Fruit fly (Drosophila melanogaster) whole organism, adult: ENCODE measurements around the gene CG13014.
A peak's percentile ranks its signal among the peaks of the same experiment; 100 is the strongest.

Source experiments
- CG11617 ChIP-seq: fragments of 200-800 bp; sonication (Bioruptor generic); optimal IDR thresholded peaks from 2 replicates; lab custom pipeline; 2017; ENCODE audit warnings: mild to moderate bottlenecking, missing biosample characterization, missing genetic modification reagents, missing genetic modification characterization
- CG12768 ChIP-seq: fragments of 200-800 bp; sonication (Bioruptor generic); optimal IDR thresholded peaks from 2 replicates; lab custom pipeline; 2017; ENCODE audit warnings: missing biosample characterization, missing genetic modification characterization, mild to moderate bottlenecking, moderate library complexity, missing genetic modification reagents
- CG14711 ChIP-seq: fragments of 200-800 bp; sonication (Bioruptor generic); optimal IDR thresholded peaks from 2 replicates; lab custom pipeline; 2018; ENCODE audit warnings: missing biosample characterization, mild to moderate bottlenecking, missing genetic modification characterization, moderate library complexity
- CG1620 ChIP-seq: fragments of 200-800 bp; sonication (Bioruptor generic); optimal IDR thresholded peaks from 2 replicates; lab custom pipeline; 2016; ENCODE audit warnings: missing biosample characterization, missing genetic modification characterization
- CG33017 ChIP-seq: fragments of 200-800 bp; sonication (Bioruptor generic); optimal IDR thresholded peaks from 2 replicates; lab custom pipeline; 2018; ENCODE audit warnings: missing biosample characterization, mild to moderate bottlenecking, missing genetic modification characterization, moderate library complexity
- CG5204 ChIP-seq: fragments of 200-800 bp; sonication (Bioruptor generic); optimal IDR thresholded peaks from 2 replicates; lab custom pipeline; 2016; ENCODE audit warnings: missing biosample characterization, missing genetic modification characterization
- CG7045 ChIP-seq: fragments of 200-800 bp; sonication (Bioruptor generic); optimal IDR thresholded peaks from 2 replicates; lab custom pipeline; 2017; ENCODE audit warnings: missing biosample characterization, mild to moderate bottlenecking, missing genetic modification characterization
- CG7101 ChIP-seq: fragments of 200-800 bp; sonication (Bioruptor generic); optimal IDR thresholded peaks from 2 replicates; lab custom pipeline; 2018; ENCODE audit warnings: missing biosample characterization, mild to moderate bottlenecking, missing genetic modification characterization, moderate library complexity
- Clk ChIP-seq: fragments of 200-800 bp; sonication (Bioruptor generic); optimal IDR thresholded peaks from 2 replicates; lab custom pipeline; 2017; ENCODE audit warnings: missing biosample characterization, missing genetic modification characterization
- Crg-1 ChIP-seq: fragments of 200-800 bp; sonication (Bioruptor generic); optimal IDR thresholded peaks from 2 replicates; lab custom pipeline; 2016; ENCODE audit warnings: missing biosample characterization, missing genetic modification characterization
- Hr96 ChIP-seq: fragments of 200-800 bp; sonication (Bioruptor generic); optimal IDR thresholded peaks from 2 replicates; lab custom pipeline; 2016; ENCODE audit warnings: missing biosample characterization, missing genetic modification characterization
- Mnt ChIP-seq: fragments of 200-800 bp; sonication (Bioruptor generic); optimal IDR thresholded peaks from 2 replicates; lab custom pipeline; 2016; ENCODE audit warnings: missing biosample characterization, mild to moderate bottlenecking, missing genetic modification characterization
- bab1 ChIP-seq: fragments of 200-800 bp; sonication (Bioruptor generic); optimal IDR thresholded peaks from 3 replicates; lab custom pipeline; 2019; ENCODE audit warnings: missing biosample characterization, mild to moderate bottlenecking, missing genetic modification characterization, moderate library complexity
- cic ChIP-seq: fragments of 200-800 bp; sonication (Bioruptor generic); optimal IDR thresholded peaks from 2 replicates; lab custom pipeline; 2017; ENCODE audit warnings: missing biosample characterization, mild to moderate bottlenecking, missing genetic modification characterization, moderate library complexity
- cnc ChIP-seq, 2 experiments: fragments of >200 bp; optimal IDR thresholded peaks; 2 replicates each; lab custom pipeline; 2017
- kay ChIP-seq: fragments of 200-800 bp; sonication (Bioruptor generic); peaks from one replicate; lab custom pipeline; 2016; ENCODE audit warnings: missing biosample characterization, missing genetic modification characterization, borderline replicate concordance
- ovo ChIP-seq: fragments of 200-800 bp; sonication (Bioruptor generic); optimal IDR thresholded peaks from 2 replicates; lab custom pipeline; 2016; ENCODE audit warnings: missing biosample characterization, missing genetic modification characterization
- pad ChIP-seq: fragments of 200-800 bp; sonication (Bioruptor generic); optimal IDR thresholded peaks from 3 replicates; lab custom pipeline; 2017; ENCODE audit warnings: missing biosample characterization, missing genetic modification characterization, mild to moderate bottlenecking, moderate library complexity, missing genetic modification reagents
- tj ChIP-seq: fragments of 200-800 bp; sonication (Bioruptor generic); optimal IDR thresholded peaks from 3 replicates; lab custom pipeline; 2017; ENCODE audit warnings: missing biosample characterization, mild to moderate bottlenecking, missing genetic modification characterization, moderate library complexity
- toe ChIP-seq: fragments of 200-800 bp; sonication (Bioruptor generic); optimal IDR thresholded peaks from 2 replicates; lab custom pipeline; 2016; ENCODE audit warnings: missing biosample characterization, missing genetic modification characterization

Gene CG13014

DNA sequence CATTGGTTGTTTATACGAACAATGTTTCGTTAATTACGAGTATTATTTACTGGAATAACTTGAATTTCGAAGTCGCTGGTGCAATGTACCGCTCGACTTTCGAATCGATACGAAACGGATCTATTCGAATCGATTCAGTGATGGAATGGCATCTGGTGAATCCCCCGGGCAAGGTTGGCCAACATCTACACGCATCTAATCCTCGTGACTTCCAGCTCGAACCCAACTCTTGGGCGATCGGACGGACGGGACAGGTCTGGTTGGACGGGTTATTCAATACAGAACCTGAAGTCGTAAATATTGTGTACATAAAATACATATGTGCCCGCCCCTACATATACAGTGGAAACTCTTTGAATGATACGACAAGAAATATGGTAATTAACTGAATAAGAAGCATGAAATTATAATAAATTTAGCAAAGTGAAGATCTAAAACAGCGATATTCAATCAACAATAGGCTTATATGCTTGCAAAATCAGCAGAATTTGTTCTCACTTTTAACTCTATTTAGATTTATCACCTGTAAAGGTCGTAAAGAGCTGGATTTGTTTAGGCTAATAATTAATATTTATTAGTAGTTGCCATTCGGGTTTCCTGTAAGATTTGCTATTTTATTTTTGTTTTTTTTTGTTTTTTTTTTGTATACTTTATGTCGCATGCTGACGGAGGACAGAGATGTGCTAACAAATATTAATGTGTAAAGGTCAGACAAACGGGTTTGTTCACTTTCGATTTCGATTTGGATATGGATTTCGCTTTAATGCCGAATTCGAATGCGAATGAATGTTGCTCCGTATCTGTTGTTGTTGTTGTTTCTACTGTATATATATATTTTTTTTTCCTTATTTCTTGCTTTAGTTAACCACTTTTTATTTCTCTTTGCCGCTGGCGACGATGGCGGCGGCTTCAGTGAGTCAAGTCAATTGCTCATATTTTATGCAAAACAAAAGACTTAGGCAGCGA is 29.4 kb downstream of the CG13014 start:
- TF ChIP-seq bab1 (GFP tag; lab: Kevin White, UChicago) = no peak
- no peak for TF ChIP-seq CG7101 (tag; lab: Kevin White, UChicago)
- TF ChIP-seq CG12768 (GFP tag; lab: Kevin White, UChicago) = no peak
- TF ChIP-seq cnc (optimal IDR thresholded peaks at IDR 0.05; lab: Kevin White, UChicago) = no peak
- no peak for TF ChIP-seq cic (GFP tag; lab: Kevin White, UChicago)

dm6 chrX:16618724-16619123 is 31.1 kb downstream of the CG13014 start:
- TF ChIP-seq Clk (GFP tag; lab: Kevin White, UChicago) = no peak
- no peak for TF ChIP-seq CG33017 (tag; lab: Kevin White, UChicago)
- TF ChIP-seq tj = no peak
- no peak for TF ChIP-seq CG14711 (tag; lab: Kevin White, UChicago)
- TF ChIP-seq CG7045 (GFP tag; lab: Kevin White, UChicago) = no peak
- no peak for TF ChIP-seq CG11617
- no peak for TF ChIP-seq CG5204 (GFP tag; lab: Kevin White, UChicago)
- no peak for TF ChIP-seq Hr96 (GFP tag; lab: Kevin White, UChicago)
- TF ChIP-seq Mnt = no peak

- TF ChIP-seq cic (GFP tag; lab: Kevin White, UChicago) = no peak
- TF ChIP-seq ovo = no peak
- TF ChIP-seq pad (GFP tag; lab: Kevin White, UChicago) = no peak
Observed at dm6 chrX:16621462-16621861, 33.8 kb downstream of the CG13014 start, which contains the start of gene CG9782. TSS of gene CG9782 (minus strand) at chrX:16621589.

dm6 chrX:16623524-16623923 is 35.9 kb downstream of the CG13014 start:
- TF ChIP-seq kay (GFP tag; lab: Kevin White, UChicago) (no peak), ovo (no peak), CG7101 (tag; lab: Kevin White, UChicago) (no peak), cic (GFP tag; lab: Kevin White, UChicago) (no peak), Hr96 (GFP tag; lab: Kevin White, UChicago) (no peak)

dm6 chrX:16624519-16624918 is 36.8 kb downstream of the CG13014 start:
- TF ChIP-seq ovo (no peak), CG11617 (no peak), CG33017 (tag; lab: Kevin White, UChicago) (no peak), CG7101 (tag; lab: Kevin White, UChicago) (no peak), pad (GFP tag; lab: Kevin White, UChicago) (no peak), Clk (GFP tag; lab: Kevin White, UChicago) (no peak), tj (no peak), Crg-1 (GFP tag; lab: Kevin White, UChicago) (no peak), CG1620 (no peak), CG12768 (GFP tag; lab: Kevin White, UChicago) (no peak)

DNA sequence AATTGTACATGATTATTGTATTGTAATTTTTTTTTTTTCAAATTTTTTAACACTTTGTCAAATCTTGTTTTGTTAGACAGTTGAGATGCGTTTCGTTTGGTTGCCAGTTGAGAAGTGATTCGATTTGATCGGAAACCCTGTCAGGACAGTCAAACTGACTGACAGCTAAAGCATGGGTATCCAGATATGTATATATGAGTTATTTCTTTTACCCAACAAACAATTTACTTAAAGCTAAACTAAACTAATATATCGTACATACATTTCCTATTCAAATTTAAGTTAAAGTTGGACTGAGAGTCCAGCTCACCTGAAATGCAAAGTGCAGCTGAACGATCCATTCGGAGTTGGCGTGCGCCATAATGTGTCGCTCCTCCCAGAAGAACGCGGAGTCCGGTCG is 44.5 kb downstream of the CG13014 start, which contains the start of gene CG9777:
CG9777 (minus strand) TSS at position 101 of the 400 bp plus-strand sequence.
- TF ChIP-seq cnc (optimal IDR thresholded peaks at IDR 0.05; lab: Kevin White, UChicago) = no peak
- TF ChIP-seq CG11617 = no peak
- no peak for TF ChIP-seq CG12768 (GFP tag; lab: Kevin White, UChicago)
- TF ChIP-seq ovo = no peak
- TF ChIP-seq CG7101 (tag; lab: Kevin White, UChicago) = no peak
- TF ChIP-seq tj = no peak
- TF ChIP-seq CG5204 (GFP tag; lab: Kevin White, UChicago) = no peak

dm6 chrX:16633181-16633957 is 45.7 kb downstream of the CG13014 start:
- TF ChIP-seq CG5204 (GFP tag; lab: Kevin White, UChicago) (peak; percentile 22), CG11617 (peak; percentile 11), kay (GFP tag; lab: Kevin White, UChicago) (no peak), toe (GFP tag; lab: Kevin White, UChicago) (peak; percentile 8), CG12768 (GFP tag; lab: Kevin White, UChicago) (peak; percentile 96), CG33017 (tag; lab: Kevin White, UChicago) (peak; percentile 1), cic (GFP tag; lab: Kevin White, UChicago) (peak; percentile 78), bab1 (GFP tag; lab: Kevin White, UChicago) (no peak), CG7045 (GFP tag; lab: Kevin White, UChicago) (peak; percentile 6), pad (GFP tag; lab: Kevin White, UChicago) (peak; percentile 10), tj (peak; percentile 39), Mnt (peak; percentile 97), ovo (no peak), CG1620 (no peak), CG7101 (tag; lab: Kevin White, UChicago) (no peak), Hr96 (GFP tag; lab: Kevin White, UChicago) (peak; percentile 29)
